Worm (Caenorhabditis elegans) whole organism, L2 larva: Measurements from ENCODE around the gene ugt-17.

Source experiments
- C34F6.9 ChIP-seq: fragments of 150-350 bp; optimal IDR thresholded peaks from 2 replicates; lab custom pipeline; 2014; ENCODE audit warnings: missing biosample characterization, missing genetic modification characterization
- Y55F3AM.14 ChIP-seq: fragments of 200-800 bp; sonication (Bioruptor generic); optimal IDR thresholded peaks from 2 replicates; lab custom pipeline; 2018; ENCODE audit warnings: mild to moderate bottlenecking, missing genetic modification characterization, missing compliant biosample characterization
- aly-2 ChIP-seq: fragments of 150-350 bp; optimal IDR thresholded peaks from 2 replicates; lab custom pipeline; 2014; ENCODE audit warnings: missing biosample characterization, missing genetic modification characterization
- blmp-1 ChIP-seq: sonication (generic microtip); optimal IDR thresholded peaks from 2 replicates; lab custom pipeline; 2017; ENCODE audit warnings: missing genetic modification characterization, mild to moderate bottlenecking, missing compliant biosample characterization, antibody characterized with exemption, moderate library complexity; ENCODE audit not compliant: insufficient read depth
- ceh-82 ChIP-seq: fragments of 150-350 bp; optimal IDR thresholded peaks from 2 replicates; lab custom pipeline; 2014; ENCODE audit warnings: missing biosample characterization, missing genetic modification characterization
- crh-2 ChIP-seq: sonication (generic microtip); optimal IDR thresholded peaks from 2 replicates; lab custom pipeline; 2017; ENCODE audit warnings: missing biosample characterization, missing genetic modification characterization
- dmd-4 ChIP-seq: sonication (generic microtip); optimal IDR thresholded peaks from 2 replicates; lab custom pipeline; 2017; ENCODE audit warnings: missing biosample characterization, missing genetic modification characterization
- fos-1 ChIP-seq: fragments of 150-350 bp; optimal IDR thresholded peaks from 2 replicates; lab custom pipeline; 2014; ENCODE audit warnings: missing biosample characterization, missing genetic modification characterization
- gmeb-1 ChIP-seq: fragments of 150-350 bp; optimal IDR thresholded peaks from 2 replicates; lab custom pipeline; 2014; ENCODE audit warnings: missing biosample characterization, missing genetic modification characterization
- lin-11 ChIP-seq: fragments of 150-350 bp; sonication (generic microtip); optimal IDR thresholded peaks from 2 replicates; lab custom pipeline; 2014; ENCODE audit warnings: missing biosample characterization, missing genetic modification characterization, inconsistent platforms, mixed read lengths
- lin-13 ChIP-seq: fragments of 150-350 bp; optimal IDR thresholded peaks from 2 replicates; lab custom pipeline; 2014; ENCODE audit warnings: missing biosample characterization, missing genetic modification reagents, missing genetic modification characterization
- lin-39 ChIP-seq: fragments of 150-350 bp; optimal IDR thresholded peaks from 2 replicates; lab custom pipeline; 2014; ENCODE audit warnings: missing biosample characterization, missing genetic modification reagents, missing genetic modification characterization
- lsy-2 ChIP-seq, 2 experiments: fragments of 150-350 bp in 1 of 2; sonication (generic microtip) in 1 of 2; optimal IDR thresholded peaks; 2 replicates each; lab custom pipeline; 2014 to 2017; ENCODE audit warnings: missing biosample characterization in 2 of 2, missing genetic modification characterization in 2 of 2
- mab-5 ChIP-seq: fragments of 150-350 bp; optimal IDR thresholded peaks from 2 replicates; lab custom pipeline; 2014; ENCODE audit warnings: missing biosample characterization, missing genetic modification characterization
- mbf-1 ChIP-seq: sonication (generic microtip); optimal IDR thresholded peaks from 2 replicates; lab custom pipeline; 2017; ENCODE audit warnings: missing biosample characterization, missing genetic modification characterization
- mdl-1 ChIP-seq, 2 experiments: fragments of 150-350 bp in 1 of 2; sonication (generic microtip) in 1 of 2; optimal IDR thresholded peaks; 2 replicates each; lab custom pipeline; 2017; ENCODE audit warnings: missing biosample characterization in 2 of 2, missing genetic modification characterization in 2 of 2
- nhr-11 ChIP-seq: fragments of 150-350 bp; optimal IDR thresholded peaks from 2 replicates; lab custom pipeline; 2014; ENCODE audit warnings: missing biosample characterization, missing genetic modification characterization
- nhr-12 ChIP-seq: fragments of 150-350 bp; optimal IDR thresholded peaks from 2 replicates; lab custom pipeline; 2014; ENCODE audit warnings: missing biosample characterization, missing genetic modification characterization
- nhr-129 ChIP-seq: fragments of 150-350 bp; optimal IDR thresholded peaks from 2 replicates; lab custom pipeline; 2014; ENCODE audit warnings: missing biosample characterization, missing genetic modification characterization
- nhr-21 ChIP-seq: fragments of 150-350 bp; optimal IDR thresholded peaks from 2 replicates; lab custom pipeline; 2014; ENCODE audit warnings: missing biosample characterization, missing genetic modification characterization
- nhr-23 ChIP-seq: fragments of 150-350 bp; optimal IDR thresholded peaks from 2 replicates; lab custom pipeline; 2014; ENCODE audit warnings: missing biosample characterization, missing genetic modification reagents, missing genetic modification characterization
- nhr-237 ChIP-seq: fragments of 150-350 bp; optimal IDR thresholded peaks from 2 replicates; lab custom pipeline; 2014; ENCODE audit warnings: missing biosample characterization, missing genetic modification characterization
- nhr-25 ChIP-seq: fragments of 150-350 bp; sonication (generic microtip); optimal IDR thresholded peaks from 3 replicates; lab custom pipeline; 2014; ENCODE audit warnings: missing biosample characterization, missing genetic modification characterization
- nhr-6 ChIP-seq: fragments of 150-350 bp; optimal IDR thresholded peaks from 2 replicates; lab custom pipeline; 2014; ENCODE audit warnings: missing biosample characterization, missing genetic modification characterization
- skn-1 ChIP-seq: sonication (generic microtip); optimal IDR thresholded peaks from 2 replicates; lab custom pipeline; 2017; ENCODE audit warnings: missing biosample characterization, missing genetic modification characterization
- sma-3 ChIP-seq: sonication (generic microtip); optimal IDR thresholded peaks from 2 replicates; lab custom pipeline; 2016; ENCODE audit warnings: missing genetic modification reagents, missing genetic modification characterization, missing compliant biosample characterization
- sma-9 ChIP-seq, 2 experiments: fragments of 150-350 bp in 1 of 2; sonication (generic microtip) in 1 of 2; optimal IDR thresholded peaks; 2 replicates each; lab custom pipeline; 2014 to 2016; ENCODE audit warnings: missing genetic modification characterization in 2 of 2, mild to moderate bottlenecking in 1 of 2, missing biosample characterization in 1 of 2, missing compliant biosample characterization in 1 of 2, missing genetic modification reagents in 1 of 2, moderate library complexity in 1 of 2
- snpc-4 ChIP-seq: fragments of 150-350 bp; optimal IDR thresholded peaks from 2 replicates; lab custom pipeline; 2014; ENCODE audit warnings: missing biosample characterization, missing genetic modification characterization
- unc-39 ChIP-seq: fragments of 150-350 bp; optimal IDR thresholded peaks from 2 replicates; lab custom pipeline; 2014; ENCODE audit warnings: missing biosample characterization, missing genetic modification characterization
- unc-55 ChIP-seq: fragments of 150-350 bp; sonication (generic microtip); optimal IDR thresholded peaks from 3 replicates; lab custom pipeline; 2014; ENCODE audit warnings: missing biosample characterization, missing genetic modification reagents, missing genetic modification characterization
- ztf-1 ChIP-seq: fragments of 200-800 bp; sonication (Bioruptor generic); conservative IDR thresholded peaks from 2 replicates; pipeline ENCODE4 v1.3.6; 2022; ENCODE audit warnings: missing genetic modification characterization, missing compliant biosample characterization

ugt-17 gene

ce11 chrV:10072721-10073120 lies 32.0 kb downstream of the ugt-17 start:
- TF ChIP-seq snpc-4 (tag; lab: Kevin White, UChicago) (no peak), crh-2 (tag; lab: Kevin White, UChicago) (no peak), mdl-1 (tag; optimal IDR thresholded peaks at IDR 0.05; lab: Kevin White, UChicago) (no peak), lin-11 (no peak), lsy-2 (tag; optimal IDR thresholded peaks at IDR 0.05; lab: Kevin White, UChicago) (no peak), nhr-129 (no peak), aly-2 (tag; lab: Kevin White, UChicago) (no peak), ztf-1 (GFP tag; lab: Robert Waterston, UW) (no peak), nhr-6 (no peak)

ce11 chrV:10070541-10070940 lies 34.2 kb downstream of the ugt-17 start, which contains the start of gene nhr-192:
nhr-192 (minus strand) TSS chrV:10070641.
- TF ChIP-seq Y55F3AM.14 (no peak), lin-13 (GFP tag; lab: Kevin White, UChicago) (no peak), nhr-6 (no peak), lsy-2 (tag; optimal IDR thresholded peaks at IDR 0.05; lab: Kevin White, UChicago) (no peak), aly-2 (tag; lab: Kevin White, UChicago) (no peak), nhr-237 (tag; lab: Kevin White, UChicago) (no peak), unc-55 (no peak), mab-5 (tag; lab: Kevin White, UChicago) (no peak), ceh-82 (no peak), blmp-1 (tag; lab: Kevin White, UChicago) (no peak), lin-39 (tag; lab: Kevin White, UChicago) (no peak), nhr-23 (tag; lab: Kevin White, UChicago) (no peak)
- TF ChIP-seq, all 48 proteins: peak for 0

ce11 chrV:10066769-10067168 lies 38.0 kb downstream of the ugt-17 start, which contains the start of gene npr-39:
npr-39 (plus strand) TSS chrV:10067069.
- TF ChIP-seq mbf-1 (tag; lab: Kevin White, UChicago), result no peak
- TF ChIP-seq fos-1 (tag; lab: Kevin White, UChicago), result no peak
- TF ChIP-seq ceh-82, result no peak

DNA sequence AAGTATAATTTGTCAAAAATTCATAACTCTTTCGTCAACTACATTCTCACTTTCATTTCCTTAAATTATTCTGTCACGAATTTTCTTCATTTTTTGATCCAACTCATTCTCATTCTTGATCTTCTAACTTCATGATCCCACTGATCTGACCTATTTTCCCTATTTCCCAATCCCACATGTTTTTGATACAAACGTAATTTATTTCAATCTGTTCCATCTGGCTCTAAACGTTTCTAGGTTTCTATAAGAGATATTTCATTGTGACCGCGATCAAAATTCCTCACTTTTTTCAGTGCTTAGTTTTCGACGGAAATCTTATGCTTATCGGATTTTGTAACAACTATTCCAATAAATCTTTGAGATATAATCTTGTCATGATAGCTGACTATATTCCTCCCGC lies 39.1 kb downstream of the ugt-17 start:
- TF ChIP-seq gmeb-1 (no peak), dmd-4 (tag; lab: Kevin White, UChicago) (no peak), unc-39 (tag; lab: Kevin White, UChicago) (no peak), nhr-21 (tag; lab: Kevin White, UChicago) (no peak), sma-3 (GFP tag; lab: Kevin White, UChicago) (no peak), nhr-12 (tag; lab: Kevin White, UChicago) (no peak), ceh-82 (no peak), fos-1 (tag; lab: Kevin White, UChicago) (no peak), crh-2 (tag; lab: Kevin White, UChicago) (no peak)

DNA sequence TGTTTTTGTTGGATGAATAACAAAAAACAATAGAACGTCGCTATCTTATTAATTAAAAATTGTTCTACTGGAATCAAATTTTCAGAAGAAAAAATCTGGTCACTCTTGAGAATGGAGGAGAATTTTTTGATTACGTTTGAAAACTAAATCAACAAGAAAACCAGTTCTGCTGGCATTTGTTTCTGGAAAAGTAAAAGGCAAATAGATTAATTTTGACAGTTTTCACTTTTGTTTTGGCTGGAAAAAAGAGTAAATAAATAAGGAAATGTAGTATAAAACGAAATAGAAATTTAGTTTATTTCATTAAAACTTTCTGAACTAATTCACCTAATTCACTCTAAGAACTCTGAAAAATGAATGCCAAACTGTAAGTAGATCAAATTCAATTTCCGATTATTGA lies 40.5 kb downstream of the ugt-17 start, which contains the start of gene fipr-13:
TSS of gene fipr-13 (plus strand) at position 301 of the 400 bp plus-strand sequence.
- TF ChIP-seq blmp-1 (tag; lab: Kevin White, UChicago), result no peak
- TF ChIP-seq, all 48 proteins: peak for 0

ce11 chrV:10060039-10060438 lies 44.7 kb downstream of the ugt-17 start:
- TF ChIP-seq unc-39 (tag; lab: Kevin White, UChicago) (no peak), sma-9 (GFP tag; optimal IDR thresholded peaks at IDR 0.05; lab: Kevin White, UChicago) (no peak), sma-9 (tag; optimal IDR thresholded peaks at IDR 0.05; lab: Kevin White, UChicago) (no peak), C34F6.9 (peak; percentile 9), sma-3 (GFP tag; lab: Kevin White, UChicago) (no peak), nhr-129 (peak; percentile 6)

ce11 chrV:10058748-10059147 lies 46.0 kb downstream of the ugt-17 start:
- TF ChIP-seq ztf-1 (GFP tag; lab: Robert Waterston, UW) (no peak), nhr-25 (tag; lab: Kevin White, UChicago) (no peak), nhr-21 (tag; lab: Kevin White, UChicago) (no peak), nhr-129 (no peak), skn-1 (tag; lab: Kevin White, UChicago) (no peak), aly-2 (tag; lab: Kevin White, UChicago) (no peak), unc-39 (tag; lab: Kevin White, UChicago) (no peak), nhr-11 (tag; lab: Kevin White, UChicago) (no peak)
